Worm (Caenorhabditis elegans): ENCODE results near the gene C09B8.3.

ce11 chrX:6041094-6041441 is 30.6 kb upstream of the C09B8.3 start:
- no peak for TF ChIP-seq ama-1 (optimal IDR thresholded peaks at IDR 0.05)
- TF ChIP-seq scrt-1 (GFP tag; IDR thresholded peaks at IDR 0.05): no peak
- TF ChIP-seq tra-4 (tag; optimal IDR thresholded peaks at IDR 0.05): no peak
- TF ChIP-seq B0310.2 (tag; optimal IDR thresholded peaks at IDR 0.05): no peak
- TF ChIP-seq flt-1 (GFP tag; IDR thresholded peaks at IDR 0.05): no peak
- TF ChIP-seq tbx-11 (GFP tag; IDR thresholded peaks at IDR 0.05): no peak
- no peak for TF ChIP-seq ceh-13 (GFP tag; optimal IDR thresholded peaks at IDR 0.05)
- no peak for TF ChIP-seq hnd-1 (tag; optimal IDR thresholded peaks at IDR 0.05)
- TF ChIP-seq ets-7 (tag; optimal IDR thresholded peaks at IDR 0.05): no peak
- no peak for TF ChIP-seq tbx-37 (GFP tag; conservative IDR thresholded peaks at IDR 0.05)
